Fruit fly (Drosophila melanogaster): ENCODE measurements around the gene TotE.

The TotE gene

DNA sequence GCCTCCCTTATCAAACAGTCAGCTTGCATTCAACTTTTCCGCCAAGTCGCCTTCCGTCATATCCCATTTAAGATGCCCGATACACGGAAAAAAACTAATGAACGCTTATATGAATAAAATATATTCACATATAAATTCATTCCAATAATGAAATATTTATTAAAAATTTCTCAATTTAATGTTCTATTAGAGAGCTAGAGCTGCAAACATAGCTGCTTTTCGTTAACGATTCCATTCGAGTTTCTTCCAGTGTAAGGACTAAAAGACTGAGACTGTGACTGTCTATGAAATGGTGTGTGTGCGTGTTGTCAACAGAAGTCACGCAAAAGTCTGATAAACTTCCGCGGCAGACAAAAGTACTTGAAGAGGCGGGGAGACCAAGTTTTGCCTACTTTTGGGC, 16.8 kb upstream of the TotE start (continued):
- TF ChIP-seq Eip93F (GFP tag; optimal IDR thresholded peaks at IDR 0.05) (no peak), Eip78C (GFP tag) (peak; percentile 80), Sox15 (GFP tag; optimal IDR thresholded peaks at IDR 0.05) (no peak), CG32006 (GFP tag; optimal IDR thresholded peaks at IDR 0.05) (peak; percentile 51), Met (GFP tag; optimal IDR thresholded peaks at IDR 0.05) (no peak), esn (GFP tag; optimal IDR thresholded peaks at IDR 0.05) (no peak), CG34406 (GFP tag; optimal IDR thresholded peaks at IDR 0.05) (no peak)

DNA sequence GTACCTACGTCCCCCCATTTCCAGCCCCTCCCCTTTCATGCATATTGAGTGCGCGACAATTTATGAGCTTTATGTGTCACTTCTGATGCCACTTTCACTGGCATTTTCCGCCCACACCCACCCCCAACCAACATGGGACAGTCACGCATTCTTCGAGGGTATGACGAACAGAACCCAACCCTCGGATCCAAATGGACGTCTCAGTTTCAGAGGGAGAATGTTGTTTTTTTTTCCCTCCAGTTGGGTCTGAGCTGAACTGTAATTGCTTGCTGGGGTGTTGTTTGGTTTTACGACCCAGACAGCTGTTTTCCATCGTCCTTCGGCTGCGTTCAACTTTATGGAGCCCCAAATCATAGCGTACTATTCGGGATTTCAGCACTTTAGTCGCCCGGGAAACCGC, 10.5 kb upstream of the TotE start:
- TF ChIP-seq CG1621 (tag; optimal IDR thresholded peaks at IDR 0.05) (no peak), Hr38 (GFP tag; optimal IDR thresholded peaks at IDR 0.05) (no peak), CG4318 (GFP tag; optimal IDR thresholded peaks at IDR 0.05) (no peak), fd59A (GFP tag; optimal IDR thresholded peaks at IDR 0.05) (no peak), Ets96B (tag; optimal IDR thresholded peaks at IDR 0.05) (no peak), spab (GFP tag; optimal IDR thresholded peaks at IDR 0.05) (no peak), Met (GFP tag; optimal IDR thresholded peaks at IDR 0.05) (no peak), salr (GFP tag; optimal IDR thresholded peaks at IDR 0.05) (no peak), CG3919 (GFP tag; optimal IDR thresholded peaks at IDR 0.05) (no peak), CG9139 (GFP tag; optimal IDR thresholded peaks at IDR 0.05) (no peak), CG8632 (GFP tag; optimal IDR thresholded peaks at IDR 0.05) (no peak), dsx (GFP tag; optimal IDR thresholded peaks at IDR 0.05; ENCODE audit: poor library complexity, severe bottlenecking) (no peak), Eip78C (GFP tag) (no peak), CG7368 (GFP tag; optimal IDR thresholded peaks at IDR 0.05) (no peak), CG6808 (GFP tag; optimal IDR thresholded peaks at IDR 0.05) (no peak), topi (GFP tag; optimal IDR thresholded peaks at IDR 0.05) (no peak), acj6 (GFP tag; optimal IDR thresholded peaks at IDR 0.05) (no peak), CG11902 (GFP tag; optimal IDR thresholded peaks at IDR 0.05) (no peak), CG6792 (GFP tag; optimal IDR thresholded peaks at IDR 0.05) (no peak), dac (GFP tag; optimal IDR thresholded peaks at IDR 0.05) (no peak)

DNA sequence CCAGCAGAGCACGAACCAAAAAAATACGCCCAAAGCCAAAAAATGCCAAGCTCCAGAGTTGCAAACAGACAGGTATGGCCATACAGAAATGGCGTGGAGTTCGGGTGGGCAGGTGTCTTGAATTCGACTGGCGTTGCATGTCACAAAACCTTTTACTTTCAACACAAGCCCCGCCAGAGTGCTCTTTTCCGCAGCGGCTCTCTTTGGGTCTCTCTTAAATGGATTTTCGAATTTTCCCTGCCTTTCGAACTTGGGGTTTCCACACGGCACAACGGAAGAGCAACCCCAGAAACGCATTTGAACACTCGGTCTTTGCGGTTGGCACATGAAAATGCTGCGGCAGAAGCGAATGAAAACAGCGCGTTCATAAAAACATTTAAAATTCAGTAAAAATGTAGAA, 4.5 kb upstream of the TotE start:
- TF ChIP-seq Eip78C (GFP tag) (peak; percentile 59), svp (GFP tag) (no peak), CG34406 (GFP tag; optimal IDR thresholded peaks at IDR 0.05) (no peak), CG8119 (GFP tag; IDR thresholded peaks at IDR 0.05) (0 out of 3 replicates have a peak, but pooled peaks have one; percentile 15), Hr39 (GFP tag; optimal IDR thresholded peaks at IDR 0.05) (no peak), ss (GFP tag; optimal IDR thresholded peaks at IDR 0.05) (no peak), CG1621 (tag; optimal IDR thresholded peaks at IDR 0.05) (no peak)

dm6 chr2L:19916982-19917381, 3.7 kb upstream of the TotE start:
- TF ChIP-seq CG6163 (GFP tag; IDR thresholded peaks at IDR 0.05): 0 out of 3 replicates have a peak, but pooled peaks have one; percentile 8
- no peak for TF ChIP-seq dac (GFP tag; optimal IDR thresholded peaks at IDR 0.05)
- TF ChIP-seq Eip78C (GFP tag): peak; percentile 39
- no peak for TF ChIP-seq CG9139 (GFP tag; optimal IDR thresholded peaks at IDR 0.05)
- TF ChIP-seq CG11294 (GFP tag; IDR thresholded peaks at IDR 0.05): no peak
- TF ChIP-seq CG6792 (GFP tag; optimal IDR thresholded peaks at IDR 0.05): no peak
- TF ChIP-seq CG7368 (GFP tag; optimal IDR thresholded peaks at IDR 0.05): no peak
- no peak for TF ChIP-seq Gug (GFP tag; IDR thresholded peaks at IDR 0.05)
- no peak for TF ChIP-seq Sox15 (GFP tag; optimal IDR thresholded peaks at IDR 0.05)
- no peak for TF ChIP-seq fd59A (GFP tag; optimal IDR thresholded peaks at IDR 0.05)

dm6 chr2L:19915195-19915594, 1.9 kb upstream of the TotE start:
- TF ChIP-seq CG7368 (GFP tag; optimal IDR thresholded peaks at IDR 0.05): no peak
- TF ChIP-seq salr (GFP tag; optimal IDR thresholded peaks at IDR 0.05): no peak
- TF ChIP-seq CG6808 (GFP tag; optimal IDR thresholded peaks at IDR 0.05): no peak
- no peak for TF ChIP-seq vri (GFP tag; optimal IDR thresholded peaks at IDR 0.05)
- no peak for TF ChIP-seq Gug (GFP tag; IDR thresholded peaks at IDR 0.05)
- TF ChIP-seq esn (GFP tag; optimal IDR thresholded peaks at IDR 0.05): no peak
- no peak for TF ChIP-seq Hr4 (GFP tag; optimal IDR thresholded peaks at IDR 0.05)
- TF ChIP-seq CG9139 (GFP tag; optimal IDR thresholded peaks at IDR 0.05): no peak
- no peak for TF ChIP-seq CG4318 (GFP tag; optimal IDR thresholded peaks at IDR 0.05)
- 0 out of 2 replicates have a peak, but pooled peaks have one; percentile 12 for TF ChIP-seq CG15336 (GFP tag; IDR thresholded peaks at IDR 0.05)
- TF ChIP-seq CG11294 (GFP tag; IDR thresholded peaks at IDR 0.05): no peak
- TF ChIP-seq net (GFP tag; optimal IDR thresholded peaks at IDR 0.05): no peak
- TF ChIP-seq OdsH (GFP tag; optimal IDR thresholded peaks at IDR 0.05): no peak
- TF ChIP-seq fd85E (GFP tag; optimal IDR thresholded peaks at IDR 0.05): no peak
- peak; percentile 39 for TF ChIP-seq svp (GFP tag)
